Worm (Caenorhabditis elegans): ENCODE measurements around the gene srv-8.
A peak's percentile ranks its signal among the peaks of the same experiment; 100 is the strongest.
"Not testable (repeated sequence)": the region's sequence is repeated elsewhere in the genome, so short reads cannot be mapped to it uniquely, and the experiment has no call there.

Gene srv-8

ce11 chrV:13457858-13458257, 37.3 kb upstream of the srv-8 start, which contains the start of gene F25H9.2 (continued):
- TF ChIP-seq efl-1 (GFP tag; optimal IDR thresholded peaks at IDR 0.05) = no peak

ce11 chrV:13455448-13455847, 34.9 kb upstream of the srv-8 start, which contains the start of gene lurp-3:
TSS of gene lurp-3 (plus strand) at chrV:13455748.
- TF ChIP-seq pbrm-1 (GFP tag; IDR thresholded peaks at IDR 0.05) = no peak

ce11 chrV:13453334-13453733, 32.8 kb upstream of the srv-8 start, which contains the start of gene lurp-2:
TSS of gene lurp-2 (plus strand) at chrV:13453634.
- TF ChIP-seq F55B11.4 (tag; optimal IDR thresholded peaks at IDR 0.05; ENCODE audit: borderline replicate concordance, insufficient read depth) (no peak), T26A5.8 (tag; optimal IDR thresholded peaks at IDR 0.05) (no peak), ceh-100 (GFP tag; IDR thresholded peaks at IDR 0.05) (no peak), lin-54 (GFP tag; optimal IDR thresholded peaks at IDR 0.05) (no peak)

- no peak for TF ChIP-seq unc-130 (GFP tag; optimal IDR thresholded peaks at IDR 0.05)
- no peak for TF ChIP-seq madf-3 (GFP tag; IDR thresholded peaks at IDR 0.05)
- no peak for TF ChIP-seq fkh-3 (tag; optimal IDR thresholded peaks at IDR 0.05)
- TF ChIP-seq madf-10 (tag; optimal IDR thresholded peaks at IDR 0.05) = no peak
- TF ChIP-seq ztf-22 (GFP tag; optimal IDR thresholded peaks at IDR 0.05) = no peak
- no peak for TF ChIP-seq Y67H2A.10 (GFP tag; conservative IDR thresholded peaks at IDR 0.05)
- TF ChIP-seq ccch-3 (GFP tag; optimal IDR thresholded peaks at IDR 0.05) = no peak
- TF ChIP-seq mxl-1 (tag; optimal IDR thresholded peaks at IDR 0.05) = no peak
- no peak for TF ChIP-seq B0019.2 (GFP tag; conservative IDR thresholded peaks at IDR 0.05)
- TF ChIP-seq egrh-3 (GFP tag; IDR thresholded peaks at IDR 0.05) = no peak
- no peak for TF ChIP-seq ztf-3 (GFP tag; optimal IDR thresholded peaks at IDR 0.05)
- no peak for TF ChIP-seq ama-1 (optimal IDR thresholded peaks at IDR 0.05)
- no peak for TF ChIP-seq ama-1 (GFP tag; optimal IDR thresholded peaks at IDR 0.05)
- no peak for TF ChIP-seq athp-1 (tag; optimal IDR thresholded peaks at IDR 0.05)
- TF ChIP-seq somi-1 (GFP tag; optimal IDR thresholded peaks at IDR 0.05) = no peak
Measured at ce11 chrV:13445229-13445949, 24.8 kb upstream of the srv-8 start, which contains the start of gene Y2H9A.4. TSS of gene Y2H9A.4 (plus strand) at chrV:13445899.

ce11 chrV:13443535-13443934, 23.0 kb upstream of the srv-8 start, which contains the start of gene Y2H9A.6:
TSS of gene Y2H9A.6 (plus strand) at chrV:13443835.
- not testable (repeated sequence) for TF ChIP-seq attf-3 (GFP tag; conservative IDR thresholded peaks at IDR 0.05); F22D6.2 (tag; optimal IDR thresholded peaks at IDR 0.05); zim-3 (tag; optimal IDR thresholded peaks at IDR 0.05)

- TF ChIP-seq tlf-1 (GFP tag; optimal IDR thresholded peaks at IDR 0.05) (no peak), ztf-25 (GFP tag; IDR thresholded peaks at IDR 0.05) (0 out of 2 replicates have a peak, but pooled peaks have one; percentile 41), egrh-3 (GFP tag; IDR thresholded peaks at IDR 0.05) (peak; percentile 94), tbx-9 (tag; optimal IDR thresholded peaks at IDR 0.05; ENCODE audit: borderline replicate concordance) (no peak), madf-3 (GFP tag; IDR thresholded peaks at IDR 0.05) (no peak)
Measured at ce11 chrV:13442819-13443218, 22.3 kb upstream of the srv-8 start.

- TF ChIP-seq akir-1 (GFP tag; optimal IDR thresholded peaks at IDR 0.05) (no peak), tbx-9 (tag; optimal IDR thresholded peaks at IDR 0.05; ENCODE audit: borderline replicate concordance) (no peak), attf-6 (GFP tag; IDR thresholded peaks at IDR 0.05) (no peak), aptf-3 (GFP tag; IDR thresholded peaks at IDR 0.05) (no peak)
Measured at ce11 chrV:13441661-13442060, 21.1 kb upstream of the srv-8 start, which contains the start of gene col-162. TSS of gene col-162 (plus strand) at chrV:13441961.
